Worm (Caenorhabditis elegans): ENCODE measurements around the gene F36A4.3.

- TF ChIP-seq ztf-11 (tag; optimal IDR thresholded peaks at IDR 0.05) (no peak), ama-1 (optimal IDR thresholded peaks at IDR 0.05) (no peak), nhr-6 (tag; optimal IDR thresholded peaks at IDR 0.05) (no peak), crh-2 (tag; optimal IDR thresholded peaks at IDR 0.05) (no peak), nhr-11 (tag; optimal IDR thresholded peaks at IDR 0.05) (no peak), unc-62 (GFP tag; optimal IDR thresholded peaks at IDR 0.05) (no peak), lin-39 (tag; optimal IDR thresholded peaks at IDR 0.05) (no peak), lin-11 (tag; optimal IDR thresholded peaks at IDR 0.05) (no peak), snpc-4 (tag; optimal IDR thresholded peaks at IDR 0.05) (no peak), ztf-4 (tag; optimal IDR thresholded peaks at IDR 0.05) (no peak)
Observed at ce11 chrIV:4290472-4290871, 21.1 kb downstream of the F36A4.3 start, which contains the start of gene dct-7.
